Fruit fly (Drosophila melanogaster) whole organism, embryonic: ENCODE data around the gene CG5758.

ENCODE experiments used
- Atf-2 ChIP-seq: fragments of 200-800 bp; sonication (Bioruptor generic); optimal IDR thresholded peaks from 2 replicates; lab custom pipeline; 2016; ENCODE audit warnings: missing biosample characterization, missing genetic modification characterization
- CG10209 ChIP-seq: fragments of 200-800 bp; sonication (Bioruptor generic); optimal IDR thresholded peaks from 3 replicates; lab custom pipeline; 2017; ENCODE audit warnings: missing biosample characterization, mild to moderate bottlenecking, missing genetic modification characterization, missing genetic modification reagents
- CG1024 ChIP-seq: fragments of 200-800 bp; sonication (Bioruptor generic); IDR thresholded peaks from 2 replicates; pipeline ENCODE4 v1.3.6; 2022; ENCODE audit warnings: missing biosample characterization, missing genetic modification characterization
- CG10462 ChIP-seq: fragments of 200-800 bp; sonication (Bioruptor generic); optimal IDR thresholded peaks from 2 replicates; lab custom pipeline; 2016; ENCODE audit warnings: missing biosample characterization, missing genetic modification characterization
- CG10543 ChIP-seq: fragments of 200-800 bp; sonication (Bioruptor generic); optimal IDR thresholded peaks from 3 replicates; lab custom pipeline; 2017; ENCODE audit warnings: missing biosample characterization, mild to moderate bottlenecking, missing genetic modification characterization, moderate library complexity
- CG12391 ChIP-seq: fragments of 200-800 bp; sonication (Bioruptor generic); optimal IDR thresholded peaks from 3 replicates; lab custom pipeline; 2018; ENCODE audit warnings: missing biosample characterization, mild to moderate bottlenecking, missing genetic modification characterization, moderate library complexity
- CG14710 ChIP-seq: fragments of 200-800 bp; sonication (Bioruptor generic); optimal IDR thresholded peaks from 3 replicates; lab custom pipeline; 2019; ENCODE audit warnings: missing biosample characterization, mild to moderate bottlenecking, missing genetic modification characterization, moderate library complexity
- CG16813 ChIP-seq: fragments of 200-800 bp; sonication (Bioruptor generic); IDR thresholded peaks from 3 replicates; pipeline ENCODE4 v1.3.6; 2022; ENCODE audit warnings: missing biosample characterization, missing genetic modification characterization; ENCODE audit not compliant: partially characterized antibody
- CG18764 ChIP-seq: fragments of 200-800 bp; sonication (Bioruptor generic); optimal IDR thresholded peaks from 3 replicates; lab custom pipeline; 2016; ENCODE audit warnings: missing biosample characterization, missing genetic modification characterization
- CG2129 ChIP-seq: fragments of 200-800 bp; sonication (Bioruptor generic); IDR thresholded peaks from 2 replicates; pipeline ENCODE4 v1.3.6; 2022; ENCODE audit warnings: missing biosample characterization, missing genetic modification characterization; ENCODE audit not compliant: partially characterized antibody
- CG2202 ChIP-seq: fragments of 200-800 bp; sonication (Bioruptor generic); optimal IDR thresholded peaks from 2 replicates; lab custom pipeline; 2018; ENCODE audit warnings: missing biosample characterization, mild to moderate bottlenecking, missing genetic modification characterization
- CG2875 ChIP-seq: fragments of 200-800 bp; sonication (Bioruptor generic); optimal IDR thresholded peaks from 2 replicates; lab custom pipeline; 2017; ENCODE audit warnings: missing biosample characterization, mild to moderate bottlenecking, missing genetic modification characterization, missing genetic modification reagents
- CG4424 ChIP-seq: fragments of 200-800 bp; sonication (Bioruptor generic); optimal IDR thresholded peaks from 3 replicates; lab custom pipeline; 2016; ENCODE audit warnings: missing biosample characterization, missing genetic modification characterization
- CG6854 ChIP-seq: fragments of 200-800 bp; sonication (Bioruptor generic); optimal IDR thresholded peaks from 3 replicates; lab custom pipeline; 2017; ENCODE audit warnings: missing biosample characterization, mild to moderate bottlenecking, missing genetic modification characterization
- CG7963 ChIP-seq: fragments of 200-800 bp; sonication (Bioruptor generic); IDR thresholded peaks from 3 replicates; pipeline ENCODE4 v1.3.6; 2022; ENCODE audit warnings: missing biosample characterization, missing genetic modification characterization; ENCODE audit not compliant: partially characterized antibody
- CG8478 ChIP-seq: fragments of >200 bp; optimal IDR thresholded peaks from 2 replicates; lab custom pipeline; 2018
- CG9932 ChIP-seq: fragments of 200-800 bp; sonication (Bioruptor generic); IDR thresholded peaks from 2 replicates; pipeline ENCODE4 v1.3.6; 2022; ENCODE audit warnings: missing biosample characterization, missing genetic modification characterization
- CHES-1-like ChIP-seq: fragments of 200-800 bp; sonication (Bioruptor generic); optimal IDR thresholded peaks from 2 replicates; lab custom pipeline; 2016; ENCODE audit warnings: missing biosample characterization, missing genetic modification characterization
- D ChIP-seq, 2 experiments: fragments of 200-800 bp in 1 of 2; fragments of >200 bp in 1 of 2; sonication (Bioruptor generic) in 1 of 2; optimal IDR thresholded peaks; 2 replicates in 1 of 2; 3 replicates in 1 of 2; lab custom pipeline; 2017; ENCODE audit warnings: mild to moderate bottlenecking in 1 of 2, missing biosample characterization in 1 of 2, missing genetic modification characterization in 1 of 2, missing genetic modification reagents in 1 of 2
- Dp ChIP-seq: fragments of 200-800 bp; sonication (Bioruptor generic); optimal IDR thresholded peaks from 2 replicates; lab custom pipeline; 2018; ENCODE audit warnings: missing biosample characterization, mild to moderate bottlenecking, missing genetic modification characterization, moderate library complexity
- Eip74EF ChIP-seq, 2 experiments: fragments of 200-800 bp in 1 of 2; fragments of >200 bp in 1 of 2; sonication (Bioruptor generic) in 1 of 2; optimal IDR thresholded peaks; 2 replicates each; lab custom pipeline; 2017 to 2019; ENCODE audit warnings: missing biosample characterization in 2 of 2, missing genetic modification characterization in 2 of 2, mild to moderate bottlenecking in 1 of 2, moderate library complexity in 1 of 2
- Fer3 ChIP-seq: fragments of 200-800 bp; sonication (Bioruptor generic); optimal IDR thresholded peaks from 2 replicates; lab custom pipeline; 2018; ENCODE audit warnings: missing biosample characterization, mild to moderate bottlenecking, missing genetic modification characterization, moderate library complexity
- H2.0 ChIP-seq: fragments of 200-800 bp; sonication (Bioruptor generic); IDR thresholded peaks from 2 replicates; pipeline ENCODE4 v1.3.6; 2022; ENCODE audit warnings: missing biosample characterization, missing genetic modification characterization
- Hr3 ChIP-seq: fragments of 200-800 bp; sonication (Bioruptor generic); optimal IDR thresholded peaks from 3 replicates; lab custom pipeline; 2016; ENCODE audit warnings: missing biosample characterization, missing genetic modification characterization
- Hr39 ChIP-seq: fragments of >200 bp; optimal IDR thresholded peaks from 2 replicates; lab custom pipeline; 2017
- MESR4 ChIP-seq: fragments of 200-800 bp; sonication (Bioruptor generic); optimal IDR thresholded peaks from 2 replicates; lab custom pipeline; 2018; ENCODE audit warnings: missing biosample characterization, mild to moderate bottlenecking, missing genetic modification characterization, moderate library complexity
- Mrtf ChIP-seq: fragments of 200-800 bp; sonication (Bioruptor generic); IDR thresholded peaks from 3 replicates; pipeline ENCODE4 v1.3.6; 2022; ENCODE audit warnings: missing biosample characterization, missing genetic modification characterization
- Optix ChIP-seq: fragments of 200-800 bp; sonication (Bioruptor generic); IDR thresholded peaks from 3 replicates; pipeline ENCODE4 v1.3.6; 2022; ENCODE audit warnings: missing biosample characterization, missing genetic modification characterization
- Stat92E ChIP-seq, 3 experiments: fragments of >200 bp in 2 of 3; fragments of 200-800 bp in 1 of 3; sonication (Bioruptor generic) in 1 of 3; optimal IDR thresholded peaks; 2 replicates each; lab custom pipeline; 2017 to 2019; ENCODE audit warnings: missing biosample characterization in 3 of 3, missing genetic modification characterization in 3 of 3, mild to moderate bottlenecking in 1 of 3, moderate library complexity in 1 of 3
- crol ChIP-seq: fragments of 200-800 bp; sonication (Bioruptor generic); IDR thresholded peaks from 2 replicates; pipeline ENCODE4 v1.3.6; 2022; ENCODE audit warnings: missing biosample characterization, missing genetic modification characterization
- crp ChIP-seq, 2 experiments: fragments of 200-800 bp; sonication (Bioruptor generic); optimal IDR thresholded peaks; 2 replicates in 1 of 2; 3 replicates in 1 of 2; lab custom pipeline; 2017; ENCODE audit warnings: missing biosample characterization in 2 of 2, missing genetic modification characterization in 2 of 2, mild to moderate bottlenecking in 1 of 2, moderate library complexity in 1 of 2
- dan ChIP-seq: fragments of 200-800 bp; sonication (Bioruptor generic); IDR thresholded peaks from 2 replicates; pipeline ENCODE4 v1.3.6; 2022; ENCODE audit warnings: missing biosample characterization, missing genetic modification characterization
- esg ChIP-seq: fragments of 200-800 bp; sonication (Bioruptor generic); conservative IDR thresholded peaks from 2 replicates; pipeline ENCODE4 v1.3.6; 2022; ENCODE audit warnings: missing biosample characterization, missing genetic modification characterization
- fd3F ChIP-seq: fragments of 200-800 bp; sonication (Bioruptor generic); optimal IDR thresholded peaks from 2 replicates; lab custom pipeline; 2018; ENCODE audit warnings: missing biosample characterization, mild to moderate bottlenecking, missing genetic modification characterization, moderate library complexity
- fru ChIP-seq: fragments of >200 bp; optimal IDR thresholded peaks from 2 replicates; lab custom pipeline; 2017
- hth ChIP-seq: fragments of >200 bp; optimal IDR thresholded peaks from 2 replicates; lab custom pipeline; 2017; ENCODE audit warnings: inconsistent platforms
- ind ChIP-seq: fragments of 200-800 bp; sonication (Bioruptor generic); optimal IDR thresholded peaks from 3 replicates; lab custom pipeline; 2016; ENCODE audit warnings: missing biosample characterization, missing genetic modification characterization
- kni ChIP-seq: fragments of 200-800 bp; sonication (Bioruptor generic); optimal IDR thresholded peaks from 3 replicates; lab custom pipeline; 2017; ENCODE audit warnings: mild to moderate bottlenecking, missing biosample characterization, missing genetic modification reagents, missing genetic modification characterization
- knrl ChIP-seq: fragments of 200-800 bp; sonication (Bioruptor generic); IDR thresholded peaks from 3 replicates; pipeline ENCODE4 v1.3.6; 2022; ENCODE audit warnings: missing biosample characterization, missing genetic modification characterization; ENCODE audit not compliant: partially characterized antibody
- lola ChIP-seq, 3 experiments: fragments of >200 bp in 2 of 3; fragments of 200-800 bp in 1 of 3; sonication (Bioruptor generic) in 1 of 3; optimal IDR thresholded peaks; 2 replicates each; lab custom pipeline; 2017 to 2019; ENCODE audit warnings: missing biosample characterization in 3 of 3, missing genetic modification characterization in 3 of 3, mild to moderate bottlenecking in 1 of 3, moderate library complexity in 1 of 3
- nerfin-1 ChIP-seq: fragments of 200-800 bp; sonication (Bioruptor generic); optimal IDR thresholded peaks from 3 replicates; lab custom pipeline; 2019; ENCODE audit warnings: missing biosample characterization, mild to moderate bottlenecking, missing genetic modification characterization, moderate library complexity
- nmo ChIP-seq: fragments of 200-800 bp; sonication (Bioruptor generic); optimal IDR thresholded peaks from 2 replicates; lab custom pipeline; 2018; ENCODE audit warnings: missing biosample characterization, mild to moderate bottlenecking, missing genetic modification characterization, moderate library complexity
- nom ChIP-seq: fragments of 200-800 bp; sonication (Bioruptor generic); optimal IDR thresholded peaks from 2 replicates; lab custom pipeline; 2017; ENCODE audit warnings: missing biosample characterization, missing genetic modification characterization, mild to moderate bottlenecking, moderate library complexity, missing genetic modification reagents
- pnt ChIP-seq: fragments of 200-800 bp; sonication (Bioruptor generic); optimal IDR thresholded peaks from 3 replicates; lab custom pipeline; 2016; ENCODE audit warnings: missing biosample characterization, missing genetic modification characterization
- pzg ChIP-seq: fragments of 200-800 bp; sonication (Bioruptor generic); optimal IDR thresholded peaks from 3 replicates; lab custom pipeline; 2018; ENCODE audit warnings: missing biosample characterization, mild to moderate bottlenecking, missing genetic modification characterization, moderate library complexity
- tll ChIP-seq, 2 experiments: fragments of 200-800 bp in 1 of 2; fragments of >200 bp in 1 of 2; sonication (Bioruptor generic) in 1 of 2; optimal IDR thresholded peaks; 2 replicates each; lab custom pipeline; 2017 to 2019; ENCODE audit warnings: missing biosample characterization in 2 of 2, missing genetic modification characterization in 2 of 2, mild to moderate bottlenecking in 1 of 2, moderate library complexity in 1 of 2
- toy ChIP-seq: fragments of 200-800 bp; sonication (Bioruptor generic); IDR thresholded peaks from 2 replicates; pipeline ENCODE4 v1.3.6; 2022; ENCODE audit warnings: missing biosample characterization, missing genetic modification characterization
- zen2 ChIP-seq: fragments of 200-800 bp; sonication (Bioruptor generic); IDR thresholded peaks from 3 replicates; pipeline ENCODE4 v1.3.6; 2022; ENCODE audit warnings: missing biosample characterization, missing genetic modification characterization; ENCODE audit not compliant: partially characterized antibody

Gene CG5758

dm6 chr2L:18151134-18151825 lies 31.5 kb downstream of the CG5758 start (continued):
- peak in 1 of 3 experiments; percentile 100 for TF ChIP-seq Stat92E (GFP tag; optimal IDR thresholded peaks at IDR 0.05; lab: Kevin White, UChicago)
- TF ChIP-seq CG16813 (GFP tag; lab: Robert Waterston, UW), result no peak
- TF ChIP-seq pnt, result peak; percentile 47
- peak; percentile 1 for TF ChIP-seq fd3F (GFP tag; lab: Kevin White, UChicago)
- TF ChIP-seq CG10543 (GFP tag; lab: Kevin White, UChicago), result peak; percentile 57
- TF ChIP-seq MESR4, result no peak
- no peak for TF ChIP-seq pzg
- TF ChIP-seq CG18764 (GFP tag; lab: Kevin White, UChicago), result no peak
- peak; percentile 69 for TF ChIP-seq Atf-2
- TF ChIP-seq Hr39 (lab: Kevin White, UChicago), result no peak
- TF ChIP-seq Eip74EF (GFP tag; optimal IDR thresholded peaks at IDR 0.05; lab: Kevin White, UChicago), result no peak
- TF ChIP-seq lola (GFP tag; optimal IDR thresholded peaks at IDR 0.05; lab: Kevin White, UChicago), result no peak
- peak; percentile 78; the same call in 2 of the 3 replicates for TF ChIP-seq Mrtf (GFP tag; lab: Robert Waterston, UW)
- no peak for TF ChIP-seq nerfin-1 (tag; lab: Kevin White, UChicago)
- TF ChIP-seq CG7963, result 0 out of 3 replicates have a peak, but pooled peaks have one; percentile 16
- peak; percentile 64; the same call in 2 of the 3 replicates for TF ChIP-seq Optix (GFP tag; lab: Robert Waterston, UW)
- TF ChIP-seq CG12391 (tag; lab: Kevin White, UChicago), result no peak
- TF ChIP-seq Hr3, result peak; percentile 2
- TF ChIP-seq CG2875, result no peak
- peak; percentile 47 for TF ChIP-seq CG10209 (GFP tag; lab: Kevin White, UChicago)
- peak; percentile 48 for TF ChIP-seq nmo
- TF ChIP-seq CG6854 (GFP tag; lab: Kevin White, UChicago), result no peak
- TF ChIP-seq fru (lab: Kevin White, UChicago), result no peak
- no peak for TF ChIP-seq hth (lab: Kevin White, UChicago)
- TF ChIP-seq CG8478, result peak; percentile 97
- TF ChIP-seq H2.0 (GFP tag; lab: Robert Waterston, UW), result peak; percentile 58; the same call in 1 of the 2 replicates
- TF ChIP-seq CG10462 (GFP tag; lab: Kevin White, UChicago), result no peak
- TF ChIP-seq tll (GFP tag; optimal IDR thresholded peaks at IDR 0.05; lab: Kevin White, UChicago), result peak in 1 of 2 experiments; percentile 35
- no peak for TF ChIP-seq CG2129
- TF ChIP-seq zen2, result no peak
- TF ChIP-seq esg (GFP tag; lab: Robert Waterston, UW), result peak; percentile 68
- TF ChIP-seq toy (GFP tag; lab: Robert Waterston, UW), result peak; percentile 57; the same call in 1 of the 2 replicates
- no peak for TF ChIP-seq CG4424 (GFP tag; lab: Kevin White, UChicago)
- TF ChIP-seq Dp (GFP tag; lab: Kevin White, UChicago), result no peak
- peak; percentile 38; the same call in 1 of the 2 replicates for TF ChIP-seq CG1024
- TF ChIP-seq crol (GFP tag; lab: Robert Waterston, UW), result peak; percentile 33
- no peak for TF ChIP-seq CG14710 (tag; lab: Kevin White, UChicago)
- no peak for TF ChIP-seq crp (GFP tag; optimal IDR thresholded peaks at IDR 0.05; lab: Kevin White, UChicago)
- TF ChIP-seq ind (GFP tag; lab: Kevin White, UChicago), result peak; percentile 58
- TF ChIP-seq nom, result no peak
- no peak for TF ChIP-seq D (optimal IDR thresholded peaks at IDR 0.05; lab: Kevin White, UChicago)
- peak; percentile 13 for TF ChIP-seq D (GFP tag; optimal IDR thresholded peaks at IDR 0.05; lab: Kevin White, UChicago)
- peak; percentile 82 for TF ChIP-seq CG9932
- peak; percentile 90 for TF ChIP-seq kni
- no peak for TF ChIP-seq knrl (GFP tag; lab: Robert Waterston, UW)
- TF ChIP-seq CG2202, result no peak
- TF ChIP-seq CHES-1-like (GFP tag; lab: Kevin White, UChicago), result peak; percentile 66
- no peak for TF ChIP-seq dan (GFP tag; lab: Robert Waterston, UW)
- TF ChIP-seq Fer3 (tag; lab: Kevin White, UChicago), result no peak
